Worm (Caenorhabditis elegans): ENCODE measurements around the gene Y38E10A.24.
A peak's percentile ranks its signal among the peaks of the same experiment; 100 is the strongest.

Y38E10A.24 gene

DNA sequence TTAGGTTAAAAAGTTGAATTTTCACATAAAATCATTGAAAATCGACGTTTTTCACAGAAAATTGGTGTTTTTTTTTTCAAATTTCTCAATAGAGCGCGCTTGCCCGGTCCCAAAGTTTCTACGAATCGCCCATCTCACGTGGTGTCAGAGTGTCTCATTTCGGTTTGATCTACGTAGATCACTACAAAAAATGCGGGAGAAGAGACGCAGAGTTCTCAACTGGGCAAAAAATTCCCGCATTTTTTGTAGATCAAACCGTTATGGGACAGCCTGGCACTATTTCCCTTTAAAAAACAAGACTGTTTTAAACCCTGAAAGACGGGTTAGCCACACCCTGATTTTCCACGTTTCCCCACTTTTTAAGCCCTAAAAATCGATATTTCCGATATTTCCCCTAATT lies 6.9 kb upstream of the Y38E10A.24 start:
- TF ChIP-seq hpl-2 (GFP tag; optimal IDR thresholded peaks at IDR 0.05) (no peak), nhr-85 (tag) (peak; percentile 66)

DNA sequence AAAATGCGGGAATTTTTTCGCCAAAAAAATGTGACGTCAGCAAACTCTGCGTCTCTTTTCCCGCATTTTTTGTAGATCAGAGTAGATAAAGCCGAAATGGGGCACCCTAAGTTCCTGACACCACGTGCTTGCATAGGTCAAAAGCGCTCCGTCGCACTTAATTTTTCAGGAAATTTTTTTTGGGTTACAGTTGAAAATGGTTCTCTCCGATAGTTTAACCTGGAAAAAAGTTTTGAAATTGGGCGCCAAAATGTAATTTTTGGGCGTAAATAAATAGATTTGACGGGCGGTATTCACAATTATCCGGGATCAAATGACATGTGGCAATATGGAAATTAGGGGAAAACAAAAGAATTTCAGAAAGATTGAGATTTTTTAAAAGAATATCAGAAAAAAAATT lies 6.3 kb upstream of the Y38E10A.24 start:
- TF ChIP-seq ceh-8 (GFP tag; optimal IDR thresholded peaks at IDR 0.05), result no peak
- peak; percentile 4 for TF ChIP-seq fkh-8 (tag; optimal IDR thresholded peaks at IDR 0.05)
- no peak for TF ChIP-seq unc-86 (tag; optimal IDR thresholded peaks at IDR 0.05)
- no peak for TF ChIP-seq fkh-4 (tag; optimal IDR thresholded peaks at IDR 0.05; ENCODE audit: borderline replicate concordance)
- TF ChIP-seq unc-98 (GFP tag; IDR thresholded peaks at IDR 0.05), result no peak
- no peak for TF ChIP-seq unc-62 (GFP tag; optimal IDR thresholded peaks at IDR 0.05)
- TF ChIP-seq xbp-1 (tag; optimal IDR thresholded peaks at IDR 0.05), result no peak
- no peak for TF ChIP-seq snpc-4 (tag; optimal IDR thresholded peaks at IDR 0.05)
- TF ChIP-seq swsn-7 (tag; optimal IDR thresholded peaks at IDR 0.05), result no peak
- TF ChIP-seq efl-1 (optimal IDR thresholded peaks at IDR 0.05), result no peak
- TF ChIP-seq efl-1 (GFP tag; optimal IDR thresholded peaks at IDR 0.05 in 1 of 2), result peak in 1 of 2 experiments; percentile 27
- TF ChIP-seq nhr-19 (GFP tag; conservative IDR thresholded peaks at IDR 0.05), result 0 out of 2 replicates have a peak, but pooled peaks have one; percentile 4

DNA sequence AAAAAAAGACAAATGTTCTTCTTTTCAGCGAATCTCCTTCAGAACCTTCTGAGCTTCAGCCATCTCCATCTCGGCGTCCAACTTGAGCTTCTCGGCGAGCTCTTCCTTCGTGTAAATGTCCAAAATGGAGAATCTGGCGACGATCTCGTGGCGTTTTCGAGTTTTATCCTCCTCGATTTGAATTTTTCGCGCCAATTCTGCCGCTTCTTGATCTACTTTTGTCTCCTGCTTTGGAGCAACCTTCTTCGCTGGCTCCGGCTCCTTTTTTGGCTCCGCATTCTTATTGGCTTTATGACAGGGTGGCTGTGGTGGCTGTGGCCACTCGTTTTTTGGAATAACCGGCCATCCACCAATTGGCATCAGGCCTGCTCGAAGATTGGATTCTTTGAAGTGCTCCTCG lies 5.5 kb upstream of the Y38E10A.24 start:
- no peak for TF ChIP-seq nhr-77 (tag; optimal IDR thresholded peaks at IDR 0.05)
- no peak for TF ChIP-seq efl-1 (optimal IDR thresholded peaks at IDR 0.05)
- peak in 1 of 2 experiments; percentile 92 for TF ChIP-seq efl-1 (GFP tag; optimal IDR thresholded peaks at IDR 0.05 in 1 of 2)

DNA sequence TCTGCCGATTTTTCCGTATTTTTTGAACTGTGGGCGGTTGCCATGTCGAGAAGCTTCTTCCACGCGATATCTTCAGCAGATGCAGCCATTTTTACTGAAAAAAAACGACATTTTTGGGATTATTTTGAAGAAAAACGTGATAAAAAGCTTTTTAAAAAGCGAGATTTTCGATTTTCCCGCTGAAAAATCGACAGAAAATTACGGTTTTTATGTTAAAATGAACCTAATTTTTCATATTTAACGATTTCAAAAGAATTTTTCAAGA lies 1.2 kb upstream of the Y38E10A.24 start, which contains the start of gene Y38E10A.22:
Gene Y38E10A.22, minus strand, starts transcription at position 101 of the 265 bp plus-strand sequence.
- TF ChIP-seq nhr-76 (tag; optimal IDR thresholded peaks at IDR 0.05) (no peak), alr-1 (tag; optimal IDR thresholded peaks at IDR 0.05; ENCODE audit: borderline replicate concordance) (no peak), fos-1 (tag; optimal IDR thresholded peaks at IDR 0.05) (no peak), zip-4 (GFP tag; optimal IDR thresholded peaks at IDR 0.05) (no peak), irx-1 (tag; optimal IDR thresholded peaks at IDR 0.05) (no peak), sup-37 (GFP tag; optimal IDR thresholded peaks at IDR 0.05) (no peak), nhr-20 (tag; optimal IDR thresholded peaks at IDR 0.05) (no peak), ces-1 (GFP tag; optimal IDR thresholded peaks at IDR 0.05) (no peak), isw-1 (GFP tag; IDR thresholded peaks at IDR 0.05) (no peak)

DNA sequence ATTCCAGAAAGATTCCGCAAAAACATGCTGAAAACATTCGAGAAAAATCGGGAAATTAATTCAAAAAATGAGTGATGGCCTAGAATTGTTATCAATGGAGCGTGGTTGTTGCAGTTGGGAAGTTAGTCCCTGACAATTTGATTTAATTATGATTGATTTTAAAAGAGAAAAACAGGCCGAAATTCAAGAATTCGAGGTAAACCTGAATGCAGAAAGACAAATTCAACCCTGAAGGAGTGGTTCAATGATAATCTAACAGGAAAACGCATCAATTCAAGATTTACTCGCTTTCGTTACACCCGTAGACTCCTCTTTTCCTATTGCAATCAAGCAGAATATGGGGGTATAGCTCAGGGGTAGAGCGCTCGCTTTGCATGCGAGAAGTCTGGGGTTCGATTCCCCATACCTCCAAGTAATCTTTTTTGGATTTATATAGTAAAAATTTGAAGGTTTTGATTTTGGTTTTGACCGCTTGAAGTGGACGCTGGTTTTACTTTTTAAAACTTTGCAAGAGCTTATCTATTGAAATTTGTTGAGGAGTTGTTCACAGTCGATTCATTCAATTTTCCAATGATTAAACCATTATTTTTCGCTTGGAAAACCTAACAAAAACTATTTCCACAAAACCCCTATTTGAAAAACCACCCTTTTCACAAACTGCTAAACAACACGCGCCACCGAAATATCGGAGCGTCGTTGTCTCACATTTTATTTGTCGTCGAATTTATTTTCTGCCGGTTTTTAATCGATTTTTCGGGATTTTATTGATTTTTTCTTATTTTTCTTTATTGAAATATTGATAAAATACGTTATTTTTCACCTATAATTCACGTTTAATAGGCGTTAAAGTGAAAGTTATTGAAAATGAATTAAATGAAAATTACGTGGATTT lies 614 bp upstream of the Y38E10A.24 start:
- peak; percentile 49 for TF ChIP-seq elt-2 (tag; optimal IDR thresholded peaks at IDR 0.05)
- TF ChIP-seq nhr-12 (tag; optimal IDR thresholded peaks at IDR 0.05), result no peak
- peak; percentile 8 for TF ChIP-seq zip-4 (GFP tag; optimal IDR thresholded peaks at IDR 0.05)
- no peak for TF ChIP-seq C34B4.2 (tag; optimal IDR thresholded peaks at IDR 0.05)
- peak; percentile 98 for TF ChIP-seq rnt-1 (tag; optimal IDR thresholded peaks at IDR 0.05)
- peak; percentile 89 for TF ChIP-seq lin-15B (tag; optimal IDR thresholded peaks at IDR 0.05)
- peak; percentile 92 for TF ChIP-seq lir-3 (tag; optimal IDR thresholded peaks at IDR 0.05; ENCODE audit: poor library complexity)
- peak; percentile 42 for TF ChIP-seq sox-4 (tag; optimal IDR thresholded peaks at IDR 0.05)
- no peak for TF ChIP-seq vab-15 (tag; optimal IDR thresholded peaks at IDR 0.05)
- no peak for TF ChIP-seq mef-2 (tag; optimal IDR thresholded peaks at IDR 0.05)
- no peak for TF ChIP-seq egl-27 (tag; optimal IDR thresholded peaks at IDR 0.05)
- TF ChIP-seq snpc-4 (tag; optimal IDR thresholded peaks at IDR 0.05), result peak; percentile 72
- no peak for TF ChIP-seq unc-30 (tag; optimal IDR thresholded peaks at IDR 0.05)
- TF ChIP-seq tlp-1 (tag; optimal IDR thresholded peaks at IDR 0.05), result no peak
- peak; percentile 94 for TF ChIP-seq nhr-85 (tag)
- no peak for TF ChIP-seq nhr-76 (tag; optimal IDR thresholded peaks at IDR 0.05)
- peak; percentile 88 for TF ChIP-seq snu-23 (GFP tag; optimal IDR thresholded peaks at IDR 0.05)
- TF ChIP-seq hlh-4 (tag; optimal IDR thresholded peaks at IDR 0.05), result no peak
- TF ChIP-seq aha-1 (tag; optimal IDR thresholded peaks at IDR 0.05), result no peak
- peak; percentile 77 for TF ChIP-seq skn-1 (tag; optimal IDR thresholded peaks at IDR 0.05)
- TF ChIP-seq lin-13 (GFP tag; optimal IDR thresholded peaks at IDR 0.05), result peak; percentile 80
- 0 out of 2 replicates have a peak, but pooled peaks have one; percentile 36 for TF ChIP-seq grh-1 (GFP tag; IDR thresholded peaks at IDR 0.05)
- peak; percentile 85 for TF ChIP-seq tbx-2 (tag; optimal IDR thresholded peaks at IDR 0.05)
- TF ChIP-seq mab-9 (GFP tag; IDR thresholded peaks at IDR 0.05), result no peak
- peak; percentile 43 for TF ChIP-seq F16B12.6 (tag; optimal IDR thresholded peaks at IDR 0.05)
- peak; percentile 79 for TF ChIP-seq nhr-19 (GFP tag; conservative IDR thresholded peaks at IDR 0.05)
